Worm (Caenorhabditis elegans) whole organism, late embryonic: ENCODE results near the gene pqn-73.

Source experiments
- C08G9.2 ChIP-seq: sonication (generic microtip); optimal IDR thresholded peaks from 2 replicates; lab custom pipeline; 2016; ENCODE audit warnings: mild to moderate bottlenecking, missing genetic modification characterization, moderate library complexity, missing compliant biosample characterization
- F13H6.1 ChIP-seq: sonication (generic microtip); optimal IDR thresholded peaks from 2 replicates; lab custom pipeline; 2016; ENCODE audit warnings: missing genetic modification characterization, missing compliant biosample characterization
- K02D7.2 ChIP-seq: sonication (generic microtip); optimal IDR thresholded peaks from 2 replicates; lab custom pipeline; 2017; ENCODE audit warnings: mild to moderate bottlenecking, missing genetic modification characterization, missing compliant biosample characterization
- ahr-1 ChIP-seq: sonication (generic microtip); optimal IDR thresholded peaks from 2 replicates; lab custom pipeline; 2016; ENCODE audit warnings: missing genetic modification characterization, missing compliant biosample characterization
- ama-1 ChIP-seq: fragments of 150-350 bp; optimal IDR thresholded peaks from 2 replicates; lab custom pipeline; 2014
- ceh-14 ChIP-seq: sonication (generic microtip); optimal IDR thresholded peaks from 2 replicates; lab custom pipeline; 2016; ENCODE audit warnings: missing genotype, missing genetic modification characterization, missing compliant biosample characterization
- ceh-18 ChIP-seq: sonication (generic microtip); optimal IDR thresholded peaks from 2 replicates; lab custom pipeline; 2016; ENCODE audit warnings: missing genetic modification characterization, missing compliant biosample characterization
- ceh-2 ChIP-seq: sonication (generic microtip); optimal IDR thresholded peaks from 2 replicates; lab custom pipeline; 2016; ENCODE audit warnings: missing genotype, missing genetic modification characterization, missing compliant biosample characterization
- ceh-24 ChIP-seq: sonication (generic microtip); optimal IDR thresholded peaks from 2 replicates; lab custom pipeline; 2016; ENCODE audit warnings: mild to moderate bottlenecking, missing genetic modification characterization, missing compliant biosample characterization
- ceh-31 ChIP-seq: sonication (generic microtip); optimal IDR thresholded peaks from 2 replicates; lab custom pipeline; 2016; ENCODE audit warnings: missing genetic modification characterization, missing compliant biosample characterization
- ceh-34 ChIP-seq: sonication (generic microtip); optimal IDR thresholded peaks from 2 replicates; lab custom pipeline; 2016; ENCODE audit warnings: mild to moderate bottlenecking, missing genetic modification characterization, missing compliant biosample characterization
- ceh-48 ChIP-seq: sonication (generic microtip); optimal IDR thresholded peaks from 2 replicates; lab custom pipeline; 2016; ENCODE audit warnings: missing genetic modification characterization, inconsistent platforms, missing compliant biosample characterization
- ceh-9 ChIP-seq: sonication (generic microtip); optimal IDR thresholded peaks from 2 replicates; lab custom pipeline; 2016; ENCODE audit warnings: mild to moderate bottlenecking, missing genetic modification characterization, inconsistent platforms, missing compliant biosample characterization
- che-1 ChIP-seq: sonication (generic microtip); optimal IDR thresholded peaks from 2 replicates; lab custom pipeline; 2016; ENCODE audit warnings: mild to moderate bottlenecking, missing genetic modification characterization, missing compliant biosample characterization
- dve-1 ChIP-seq: sonication (generic microtip); optimal IDR thresholded peaks from 2 replicates; lab custom pipeline; 2017; ENCODE audit warnings: antibody characterized with exemption, mild to moderate bottlenecking, missing genetic modification characterization, missing compliant biosample characterization
- elt-2 ChIP-seq: sonication (generic microtip); optimal IDR thresholded peaks from 2 replicates; lab custom pipeline; 2016; ENCODE audit warnings: missing genetic modification reagents, missing genetic modification characterization, missing compliant biosample characterization
- fax-1 ChIP-seq: sonication (generic microtip); optimal IDR thresholded peaks from 2 replicates; lab custom pipeline; 2016; ENCODE audit warnings: missing genotype, missing genetic modification characterization, missing compliant biosample characterization
- fkh-10 ChIP-seq: fragments of 150-350 bp; optimal IDR thresholded peaks from 2 replicates; lab custom pipeline; 2014; ENCODE audit warnings: missing biosample characterization, missing genetic modification reagents, missing genetic modification characterization
- fkh-6 ChIP-seq: sonication (generic microtip); optimal IDR thresholded peaks from 2 replicates; lab custom pipeline; 2016; ENCODE audit warnings: missing genetic modification characterization, missing compliant biosample characterization
- hlh-13 ChIP-seq: fragments of 200-800 bp; sonication (Bioruptor generic); optimal IDR thresholded peaks from 2 replicates; lab custom pipeline; 2018; ENCODE audit warnings: mild to moderate bottlenecking, missing genetic modification characterization, missing compliant biosample characterization
- hlh-15 ChIP-seq: sonication (generic microtip); optimal IDR thresholded peaks from 2 replicates; lab custom pipeline; 2016; ENCODE audit warnings: missing genetic modification characterization, missing compliant biosample characterization
- hlh-6 ChIP-seq: sonication (generic microtip); optimal IDR thresholded peaks from 2 replicates; lab custom pipeline; 2016; ENCODE audit warnings: missing genotype, missing genetic modification characterization, missing compliant biosample characterization
- hlh-8 ChIP-seq: sonication (generic microtip); optimal IDR thresholded peaks from 2 replicates; lab custom pipeline; 2016; ENCODE audit warnings: missing genotype, missing genetic modification characterization, missing compliant biosample characterization
- madf-2 ChIP-seq: sonication (generic microtip); optimal IDR thresholded peaks from 2 replicates; lab custom pipeline; 2017; ENCODE audit warnings: missing genetic modification characterization, missing compliant biosample characterization
- mec-3 ChIP-seq: sonication (generic microtip); optimal IDR thresholded peaks from 2 replicates; lab custom pipeline; 2016; ENCODE audit warnings: borderline replicate concordance, missing genetic modification characterization, missing compliant biosample characterization
- nfya-1 ChIP-seq: sonication (generic microtip); optimal IDR thresholded peaks from 2 replicates; lab custom pipeline; 2017; ENCODE audit warnings: missing genetic modification characterization, mild to moderate bottlenecking, missing compliant biosample characterization, antibody characterized with exemption, moderate library complexity
- nhr-11 ChIP-seq: fragments of 150-350 bp; optimal IDR thresholded peaks from 2 replicates; lab custom pipeline; 2014; ENCODE audit warnings: missing biosample characterization, missing genetic modification characterization
- nhr-232 ChIP-seq: sonication (generic microtip); optimal IDR thresholded peaks from 2 replicates; lab custom pipeline; 2016; ENCODE audit warnings: missing genetic modification characterization, missing compliant biosample characterization
- npax-4 ChIP-seq: sonication (generic microtip); optimal IDR thresholded peaks from 2 replicates; lab custom pipeline; 2016; ENCODE audit warnings: missing genetic modification characterization, missing compliant biosample characterization
- odd-2 ChIP-seq: sonication (generic microtip); optimal IDR thresholded peaks from 2 replicates; lab custom pipeline; 2017; ENCODE audit warnings: antibody characterized with exemption, mild to moderate bottlenecking, missing genetic modification characterization, missing compliant biosample characterization
- pat-9 ChIP-seq: fragments of 200-800 bp; sonication (Bioruptor generic); optimal IDR thresholded peaks from 2 replicates; lab custom pipeline; 2018; ENCODE audit warnings: mild to moderate bottlenecking, missing genetic modification characterization, moderate library complexity, missing compliant biosample characterization
- pax-1 ChIP-seq: fragments of 150-350 bp; optimal IDR thresholded peaks from 2 replicates; lab custom pipeline; 2014; ENCODE audit warnings: missing biosample characterization, missing genetic modification characterization
- pha-2 ChIP-seq: sonication (generic microtip); optimal IDR thresholded peaks from 2 replicates; lab custom pipeline; 2017; ENCODE audit warnings: mild to moderate bottlenecking, missing genetic modification characterization, missing compliant biosample characterization
- pha-4 ChIP-seq: fragments of 150-350 bp; optimal IDR thresholded peaks from 2 replicates; lab custom pipeline; 2018; ENCODE audit warnings: missing biosample characterization, missing genetic modification reagents, missing genetic modification characterization
- pqm-1 ChIP-seq: sonication (generic microtip); optimal IDR thresholded peaks from 2 replicates; lab custom pipeline; 2016; ENCODE audit warnings: missing genetic modification characterization, missing compliant biosample characterization
- pros-1 ChIP-seq: fragments of 150-350 bp; optimal IDR thresholded peaks from 2 replicates; lab custom pipeline; 2014; ENCODE audit warnings: missing biosample characterization, missing genetic modification reagents, missing genetic modification characterization
- ref-2 ChIP-seq: sonication (generic microtip); optimal IDR thresholded peaks from 2 replicates; lab custom pipeline; 2016; ENCODE audit warnings: missing genetic modification characterization, missing compliant biosample characterization
- tbx-2 ChIP-seq: sonication (generic microtip); optimal IDR thresholded peaks from 2 replicates; lab custom pipeline; 2016; ENCODE audit warnings: missing genetic modification characterization, missing compliant biosample characterization
- tbx-7 ChIP-seq: sonication (generic microtip); optimal IDR thresholded peaks from 2 replicates; lab custom pipeline; 2016; ENCODE audit warnings: missing genotype, missing genetic modification characterization, missing compliant biosample characterization
- ttx-3 ChIP-seq: sonication (generic microtip); optimal IDR thresholded peaks from 2 replicates; lab custom pipeline; 2016; ENCODE audit warnings: missing genetic modification reagents, missing genetic modification characterization, missing compliant biosample characterization
- unc-3 ChIP-seq, 2 experiments: fragments of 200-800 bp in 1 of 2; sonication (Bioruptor generic) in 1 of 2; sonication (generic microtip) in 1 of 2; conservative IDR thresholded peaks in 1 of 2; optimal IDR thresholded peaks in 1 of 2; 2 replicates each; pipeline versions ENCODE4 v1.3.6 to Lab custom; 2016 to 2022; ENCODE audit warnings: missing compliant biosample characterization in 2 of 2, missing genetic modification characterization in 2 of 2, missing genetic modification reagents in 1 of 2
- unc-55 ChIP-seq: sonication (generic microtip); optimal IDR thresholded peaks from 2 replicates; lab custom pipeline; 2017; ENCODE audit warnings: missing biosample characterization, missing genetic modification reagents, missing genetic modification characterization
- zip-5 ChIP-seq: sonication (generic microtip); optimal IDR thresholded peaks from 2 replicates; lab custom pipeline; 2016; ENCODE audit warnings: missing genetic modification characterization, missing compliant biosample characterization
- ztf-16 ChIP-seq: sonication (generic microtip); optimal IDR thresholded peaks from 2 replicates; lab custom pipeline; 2017; ENCODE audit warnings: missing genetic modification characterization, missing compliant biosample characterization

pqn-73 gene

DNA sequence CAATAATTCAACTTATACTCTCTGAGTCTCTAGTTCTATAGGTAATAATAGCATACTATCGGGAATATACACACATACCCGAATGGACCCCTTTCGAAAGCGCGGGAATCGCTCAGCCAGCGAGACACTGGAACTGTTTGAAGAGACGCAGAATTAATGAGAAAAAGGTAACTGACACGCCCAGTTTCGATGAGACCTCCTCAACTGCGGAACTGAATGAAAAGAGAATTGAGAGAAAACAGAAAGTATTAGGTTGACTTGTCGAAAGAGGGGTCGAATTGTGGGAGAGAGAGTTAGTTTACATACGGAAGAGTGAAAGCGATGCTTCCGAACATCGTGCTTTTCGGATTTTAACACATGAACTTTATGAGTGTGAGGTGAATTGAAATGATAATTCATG, 8.5 kb upstream of the pqn-73 start (continued):
- TF ChIP-seq nfya-1 (tag; lab: Kevin White, UChicago) (peak; percentile 51), hlh-8 (tag; lab: Kevin White, UChicago) (no peak), pax-1 (tag; lab: Kevin White, UChicago) (no peak), ceh-2 (no peak), ahr-1 (tag; lab: Kevin White, UChicago) (no peak), elt-2 (tag; lab: Kevin White, UChicago) (no peak), ref-2 (tag; lab: Kevin White, UChicago) (no peak), ztf-16 (tag; lab: Kevin White, UChicago) (no peak), pros-1 (no peak), pha-2 (tag; lab: Kevin White, UChicago) (peak; percentile 16), dve-1 (tag; lab: Kevin White, UChicago) (no peak), nhr-232 (tag; lab: Kevin White, UChicago) (no peak), C08G9.2 (no peak)

DNA sequence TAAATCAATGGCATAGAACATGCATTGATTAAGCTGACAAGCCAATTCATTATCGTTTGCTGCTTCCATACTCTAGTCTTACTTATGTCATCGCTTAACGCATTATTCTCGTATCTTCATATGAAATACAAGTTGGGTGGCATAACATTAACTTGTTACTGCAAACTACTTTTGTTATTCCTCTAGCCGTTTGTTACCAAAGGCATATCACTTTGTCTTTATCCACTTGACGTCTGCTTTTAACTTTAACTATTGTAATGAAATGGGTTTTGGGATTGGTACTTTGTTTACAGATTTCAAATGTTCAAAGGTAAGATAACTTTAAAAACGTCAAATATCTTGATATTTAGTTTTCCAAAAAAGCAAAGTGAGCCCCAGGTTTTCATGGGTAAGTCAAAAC, 4.5 kb upstream of the pqn-73 start, which contains the start of gene W01C9.2:
TSS of gene W01C9.2 (plus strand) at position 301 of the 400 bp plus-strand sequence.
- TF ChIP-seq madf-2 (tag; lab: Kevin White, UChicago) = no peak
- TF ChIP-seq npax-4 = no peak
- TF ChIP-seq tbx-7 (tag; lab: Kevin White, UChicago) = no peak
- no peak for TF ChIP-seq fkh-6 (tag; lab: Kevin White, UChicago)
- no peak for TF ChIP-seq hlh-13 (GFP tag; lab: Kevin White, UChicago)
- TF ChIP-seq ceh-24 (tag; lab: Kevin White, UChicago) = no peak
- no peak for TF ChIP-seq ceh-48 (tag; lab: Kevin White, UChicago)
- TF ChIP-seq unc-3 (GFP tag; conservative IDR thresholded peaks at IDR 0.05; lab: Robert Waterston, UW) = no peak
- no peak for TF ChIP-seq unc-3 (tag; optimal IDR thresholded peaks at IDR 0.05; lab: Kevin White, UChicago)
- no peak for TF ChIP-seq ceh-9 (tag; lab: Kevin White, UChicago)

DNA sequence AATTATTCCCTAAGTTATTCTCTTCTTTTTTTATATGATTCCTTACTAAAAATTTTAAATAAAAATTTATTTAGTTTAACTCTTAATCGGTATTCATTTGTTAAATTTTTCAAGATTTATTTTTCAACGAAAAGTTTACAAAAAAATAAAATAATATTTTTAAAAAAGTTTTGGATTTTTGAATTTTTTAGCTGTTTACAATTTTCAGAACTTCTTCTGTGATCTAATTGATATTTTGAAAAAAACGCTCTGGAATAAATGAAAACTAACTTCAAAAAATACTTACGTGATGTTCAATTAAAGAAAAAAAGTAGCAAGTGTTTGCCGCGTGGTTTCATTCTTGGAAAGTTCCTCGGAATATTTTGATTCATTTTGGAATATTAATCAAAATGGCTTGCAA, 4.8 kb downstream of the pqn-73 start, which contains the start of gene decr-1.2:
TSS of gene decr-1.2 (plus strand) at position 301 of the 400 bp plus-strand sequence.
- TF ChIP-seq F13H6.1 (tag; lab: Kevin White, UChicago) (no peak), ceh-34 (tag; lab: Kevin White, UChicago) (no peak), ceh-18 (no peak), fkh-10 (GFP tag; lab: Kevin White, UChicago) (no peak), nhr-11 (tag; lab: Kevin White, UChicago) (no peak), nhr-232 (tag; lab: Kevin White, UChicago) (no peak)

DNA sequence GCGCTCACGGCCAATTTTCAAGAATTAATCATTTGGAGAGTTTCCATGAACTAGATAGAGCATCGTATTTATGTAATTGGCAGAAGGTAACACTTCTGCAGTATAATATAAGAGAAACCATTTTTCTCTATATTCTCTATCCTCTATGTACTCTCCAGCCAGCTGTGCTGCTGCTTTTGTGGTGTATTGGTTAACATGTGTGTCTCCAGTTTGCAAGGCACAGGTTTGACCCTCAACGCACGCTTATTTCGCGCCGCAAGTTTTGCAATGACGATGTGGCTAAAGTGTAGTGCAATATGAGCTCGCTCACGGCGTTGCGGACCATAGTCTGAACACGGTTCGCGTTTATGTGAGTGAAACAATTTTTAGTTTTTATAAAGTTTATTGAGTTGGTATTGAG, 6.5 kb downstream of the pqn-73 start:
- no peak for TF ChIP-seq pros-1
- peak; percentile 51 for TF ChIP-seq nfya-1 (tag; lab: Kevin White, UChicago)
- peak; percentile 75 for TF ChIP-seq ahr-1 (tag; lab: Kevin White, UChicago)
- TF ChIP-seq tbx-7 (tag; lab: Kevin White, UChicago) = peak; percentile 70
- no peak for TF ChIP-seq mec-3 (tag; lab: Kevin White, UChicago)
- peak; percentile 49 for TF ChIP-seq pqm-1 (tag; lab: Kevin White, UChicago)
- peak; percentile 23 for TF ChIP-seq odd-2
- TF ChIP-seq ttx-3 (tag; lab: Kevin White, UChicago) = peak; percentile 84
- no peak for TF ChIP-seq ref-2 (tag; lab: Kevin White, UChicago)
- no peak for TF ChIP-seq pha-4 (tag; lab: Kevin White, UChicago)
- TF ChIP-seq K02D7.2 (tag; lab: Kevin White, UChicago) = peak; percentile 85
- peak; percentile 74 for TF ChIP-seq ceh-2
- TF ChIP-seq elt-2 (tag; lab: Kevin White, UChicago) = peak; percentile 92
- TF ChIP-seq pha-2 (tag; lab: Kevin White, UChicago) = peak; percentile 89
- TF ChIP-seq madf-2 (tag; lab: Kevin White, UChicago) = peak; percentile 67
- peak; percentile 33 for TF ChIP-seq zip-5 (tag; lab: Kevin White, UChicago)
- TF ChIP-seq pax-1 (tag; lab: Kevin White, UChicago) = no peak
- peak; percentile 75 for TF ChIP-seq ztf-16 (tag; lab: Kevin White, UChicago)
- TF ChIP-seq hlh-13 (GFP tag; lab: Kevin White, UChicago) = peak; percentile 82
- TF ChIP-seq nhr-11 (tag; lab: Kevin White, UChicago) = no peak
- peak; percentile 78 for TF ChIP-seq fkh-6 (tag; lab: Kevin White, UChicago)
- TF ChIP-seq unc-55 (GFP tag; lab: Kevin White, UChicago) = no peak
- TF ChIP-seq che-1 = peak; percentile 88
- TF ChIP-seq fax-1 (tag; lab: Kevin White, UChicago) = peak; percentile 72
- TF ChIP-seq ama-1 = no peak
- TF ChIP-seq ceh-31 (tag; lab: Kevin White, UChicago) = peak; percentile 66
- TF ChIP-seq nhr-232 (tag; lab: Kevin White, UChicago) = peak; percentile 65
- TF ChIP-seq hlh-6 (tag; lab: Kevin White, UChicago) = peak; percentile 85
- TF ChIP-seq hlh-8 (tag; lab: Kevin White, UChicago) = peak; percentile 91
- TF ChIP-seq pat-9 (tag; lab: Kevin White, UChicago) = peak; percentile 83
- peak; percentile 88 for TF ChIP-seq tbx-2 (tag; lab: Kevin White, UChicago)
- TF ChIP-seq hlh-15 (tag; lab: Kevin White, UChicago) = peak; percentile 61
- peak; percentile 33 for TF ChIP-seq ceh-9 (tag; lab: Kevin White, UChicago)
- peak; percentile 59 for TF ChIP-seq ceh-14 (tag; lab: Kevin White, UChicago)
